Fruit fly (Drosophila melanogaster) whole organism, embryonic: Measurements from ENCODE around the gene vsg.

Source experiments
- Bgb ChIP-seq: fragments of 200-800 bp; sonication (Bioruptor generic); IDR thresholded peaks from 2 replicates; pipeline ENCODE4 v1.3.6; 2022; ENCODE audit warnings: missing biosample characterization, missing genetic modification characterization; ENCODE audit not compliant: partially characterized antibody
- CG1024 ChIP-seq: fragments of 200-800 bp; sonication (Bioruptor generic); IDR thresholded peaks from 2 replicates; pipeline ENCODE4 v1.3.6; 2022; ENCODE audit warnings: missing biosample characterization, missing genetic modification characterization
- CG10366 ChIP-seq: fragments of 200-800 bp; sonication (Bioruptor generic); IDR thresholded peaks from 2 replicates; pipeline ENCODE4 v1.3.6; 2022; ENCODE audit warnings: missing biosample characterization, missing genetic modification characterization
- CG11093 ChIP-seq: fragments of 200-800 bp; sonication (Bioruptor generic); IDR thresholded peaks from 3 replicates; pipeline ENCODE4 v1.3.6; 2022; ENCODE audit warnings: missing biosample characterization, missing genetic modification characterization
- CG12071 ChIP-seq: fragments of 200-800 bp; sonication (Bioruptor generic); optimal IDR thresholded peaks from 3 replicates; lab custom pipeline; 2018; ENCODE audit warnings: missing biosample characterization, mild to moderate bottlenecking, missing genetic modification characterization
- CG14860 ChIP-seq: fragments of 200-800 bp; sonication (Bioruptor generic); IDR thresholded peaks from 3 replicates; pipeline ENCODE4 v1.3.6; 2022; ENCODE audit warnings: missing biosample characterization, missing genetic modification characterization; ENCODE audit not compliant: partially characterized antibody
- CG15011 ChIP-seq: fragments of 200-800 bp; sonication (Bioruptor generic); optimal IDR thresholded peaks from 3 replicates; lab custom pipeline; 2018; ENCODE audit warnings: missing biosample characterization, mild to moderate bottlenecking, missing genetic modification characterization
- CG17385 ChIP-seq: fragments of 200-800 bp; sonication (Bioruptor generic); optimal IDR thresholded peaks from 3 replicates; lab custom pipeline; 2018; ENCODE audit warnings: missing biosample characterization, mild to moderate bottlenecking, missing genetic modification characterization
- CG17568 ChIP-seq: fragments of 200-800 bp; sonication (Bioruptor generic); optimal IDR thresholded peaks from 2 replicates; lab custom pipeline; 2018; ENCODE audit warnings: missing biosample characterization, mild to moderate bottlenecking, missing genetic modification characterization, moderate library complexity
- CG17829 ChIP-seq: fragments of 200-800 bp; optimal IDR thresholded peaks from 2 replicates; lab custom pipeline; 2019; ENCODE audit warnings: missing biosample characterization, mild to moderate bottlenecking, missing genetic modification characterization, moderate library complexity
- CG1832 ChIP-seq: fragments of 200-800 bp; sonication (Bioruptor generic); optimal IDR thresholded peaks from 2 replicates; lab custom pipeline; 2017; ENCODE audit warnings: missing biosample characterization, mild to moderate bottlenecking, missing genetic modification characterization, inconsistent platforms
- CG18764 ChIP-seq: fragments of 200-800 bp; sonication (Bioruptor generic); optimal IDR thresholded peaks from 3 replicates; lab custom pipeline; 2016; ENCODE audit warnings: missing biosample characterization, missing genetic modification characterization
- CG2202 ChIP-seq: fragments of 200-800 bp; sonication (Bioruptor generic); optimal IDR thresholded peaks from 2 replicates; lab custom pipeline; 2018; ENCODE audit warnings: missing biosample characterization, mild to moderate bottlenecking, missing genetic modification characterization
- CG2875 ChIP-seq: fragments of 200-800 bp; sonication (Bioruptor generic); optimal IDR thresholded peaks from 2 replicates; lab custom pipeline; 2017; ENCODE audit warnings: missing biosample characterization, mild to moderate bottlenecking, missing genetic modification characterization, missing genetic modification reagents
- CG31441 ChIP-seq: fragments of 200-800 bp; sonication (Bioruptor generic); IDR thresholded peaks from 2 replicates; pipeline ENCODE4 v1.3.6; 2022; ENCODE audit warnings: missing biosample characterization, missing genetic modification characterization
- CG32772 ChIP-seq: fragments of 200-800 bp; sonication (Bioruptor generic); IDR thresholded peaks from 2 replicates; pipeline ENCODE4 v1.3.6; 2022; ENCODE audit warnings: missing biosample characterization, missing genetic modification characterization
- CG3838 ChIP-seq: fragments of 200-800 bp; sonication (Bioruptor generic); optimal IDR thresholded peaks from 3 replicates; lab custom pipeline; 2016; ENCODE audit warnings: missing biosample characterization, missing genetic modification characterization
- CG6854 ChIP-seq: fragments of 200-800 bp; sonication (Bioruptor generic); optimal IDR thresholded peaks from 3 replicates; lab custom pipeline; 2017; ENCODE audit warnings: missing biosample characterization, mild to moderate bottlenecking, missing genetic modification characterization
- CG9876 ChIP-seq: fragments of 200-800 bp; sonication (Bioruptor generic); optimal IDR thresholded peaks from 2 replicates; lab custom pipeline; 2016; ENCODE audit warnings: missing biosample characterization, missing genetic modification characterization
- CG9932 ChIP-seq: fragments of 200-800 bp; sonication (Bioruptor generic); IDR thresholded peaks from 2 replicates; pipeline ENCODE4 v1.3.6; 2022; ENCODE audit warnings: missing biosample characterization, missing genetic modification characterization
- CHES-1-like ChIP-seq: fragments of 200-800 bp; sonication (Bioruptor generic); optimal IDR thresholded peaks from 2 replicates; lab custom pipeline; 2016; ENCODE audit warnings: missing biosample characterization, missing genetic modification characterization
- CTCF ChIP-seq: fragments of 200-800 bp; sonication (Bioruptor generic); optimal IDR thresholded peaks from 2 replicates; lab custom pipeline; 2017; ENCODE audit warnings: missing biosample characterization, mild to moderate bottlenecking, missing genetic modification characterization, moderate library complexity
- Chrac-16 ChIP-seq: fragments of 200-800 bp; sonication (Bioruptor generic); optimal IDR thresholded peaks from 3 replicates; lab custom pipeline; 2016; ENCODE audit warnings: missing biosample characterization, missing genetic modification characterization
- H2.0 ChIP-seq: fragments of 200-800 bp; sonication (Bioruptor generic); IDR thresholded peaks from 2 replicates; pipeline ENCODE4 v1.3.6; 2022; ENCODE audit warnings: missing biosample characterization, missing genetic modification characterization
- Hr78 ChIP-seq, 2 experiments: fragments of 200-800 bp in 1 of 2; fragments of >200 bp in 1 of 2; sonication (Bioruptor generic) in 1 of 2; optimal IDR thresholded peaks; 2 replicates each; lab custom pipeline; 2017 to 2019; ENCODE audit warnings: missing biosample characterization in 2 of 2, missing genetic modification characterization in 2 of 2, mild to moderate bottlenecking in 1 of 2, moderate library complexity in 1 of 2
- Jarid2 ChIP-seq: fragments of 200-800 bp; sonication (Bioruptor generic); optimal IDR thresholded peaks from 3 replicates; lab custom pipeline; 2017; ENCODE audit warnings: mild to moderate bottlenecking, missing biosample characterization, missing genetic modification reagents, missing genetic modification characterization
- Mad ChIP-seq: fragments of 200-800 bp; sonication (Bioruptor generic); optimal IDR thresholded peaks from 2 replicates; lab custom pipeline; 2016; ENCODE audit warnings: missing biosample characterization, missing genetic modification characterization
- Mes4 ChIP-seq: fragments of 200-800 bp; sonication (Bioruptor generic); optimal IDR thresholded peaks from 2 replicates; lab custom pipeline; 2016; ENCODE audit warnings: missing biosample characterization, missing genetic modification characterization
- NC2β ChIP-seq: fragments of 200-800 bp; sonication (Bioruptor generic); optimal IDR thresholded peaks from 2 replicates; lab custom pipeline; 2016; ENCODE audit warnings: missing biosample characterization, missing genetic modification characterization
- PHDP ChIP-seq: fragments of 200-800 bp; sonication (Bioruptor generic); optimal IDR thresholded peaks from 3 replicates; lab custom pipeline; 2018; ENCODE audit warnings: missing biosample characterization, mild to moderate bottlenecking, missing genetic modification characterization, moderate library complexity
- Pdp1 ChIP-seq, 2 experiments: fragments of 200-800 bp; sonication (Bioruptor generic); optimal IDR thresholded peaks; 3 replicates each; lab custom pipeline; 2016; ENCODE audit warnings: missing biosample characterization in 2 of 2, missing genetic modification characterization in 2 of 2, mild to moderate bottlenecking in 1 of 2, moderate library complexity in 1 of 2
- Rfx ChIP-seq: fragments of 200-800 bp; sonication (Bioruptor generic); IDR thresholded peaks from 2 replicates; pipeline ENCODE4 v1.3.6; 2022; ENCODE audit warnings: missing biosample characterization, missing genetic modification characterization
- Sry-δ ChIP-seq: fragments of 200-800 bp; sonication (Bioruptor generic); optimal IDR thresholded peaks from 2 replicates; lab custom pipeline; 2016; ENCODE audit warnings: missing biosample characterization, missing genetic modification characterization
- YL-1 ChIP-seq: fragments of 200-800 bp; sonication (Bioruptor generic); optimal IDR thresholded peaks from 3 replicates; lab custom pipeline; 2017; ENCODE audit warnings: missing biosample characterization, mild to moderate bottlenecking, missing genetic modification characterization
- ase ChIP-seq: fragments of 200-800 bp; sonication (Bioruptor generic); IDR thresholded peaks from 3 replicates; pipeline ENCODE4 v1.3.6; 2022; ENCODE audit warnings: missing biosample characterization, missing genetic modification characterization
- ato ChIP-seq: fragments of 200-800 bp; sonication (Bioruptor generic); IDR thresholded peaks from 2 replicates; pipeline ENCODE4 v1.3.6; 2022; ENCODE audit warnings: missing biosample characterization, missing genetic modification characterization; ENCODE audit not compliant: partially characterized antibody
- dysf ChIP-seq: fragments of 200-800 bp; sonication (Bioruptor generic); IDR thresholded peaks from 3 replicates; pipeline ENCODE4 v1.3.6; 2022; ENCODE audit warnings: missing biosample characterization, missing genetic modification characterization
- gro ChIP-seq: fragments of 200-800 bp; sonication (Bioruptor generic); optimal IDR thresholded peaks from 2 replicates; lab custom pipeline; 2016; ENCODE audit warnings: missing biosample characterization, missing genetic modification characterization
- hb ChIP-seq: fragments of 200-800 bp; sonication (Bioruptor generic); IDR thresholded peaks from 3 replicates; pipeline ENCODE4 v1.3.6; 2022; ENCODE audit warnings: missing biosample characterization, missing genetic modification characterization; ENCODE audit not compliant: partially characterized antibody
- hth ChIP-seq: fragments of >200 bp; optimal IDR thresholded peaks from 2 replicates; lab custom pipeline; 2017; ENCODE audit warnings: inconsistent platforms
- klu ChIP-seq: fragments of 200-800 bp; sonication (Bioruptor generic); IDR thresholded peaks from 2 replicates; pipeline ENCODE4 v1.3.6; 2022; ENCODE audit warnings: missing biosample characterization, missing genetic modification characterization
- maf-S ChIP-seq: fragments of 200-800 bp; sonication (Bioruptor generic); optimal IDR thresholded peaks from 2 replicates; lab custom pipeline; 2016; ENCODE audit warnings: missing biosample characterization, missing genetic modification characterization
- oc ChIP-seq: fragments of 200-800 bp; sonication (Bioruptor generic); optimal IDR thresholded peaks from 2 replicates; lab custom pipeline; 2018; ENCODE audit warnings: missing biosample characterization, mild to moderate bottlenecking, missing genetic modification characterization, moderate library complexity
- otp ChIP-seq: fragments of 200-800 bp; sonication (Bioruptor generic); IDR thresholded peaks from 3 replicates; pipeline ENCODE4, ENCODE4 v1.3.6; 2022; ENCODE audit warnings: missing biosample characterization, missing genetic modification characterization
- peb ChIP-seq: fragments of 200-800 bp; sonication (Bioruptor generic); IDR thresholded peaks from 2 replicates; pipeline ENCODE4 v1.3.6; 2022; ENCODE audit warnings: missing biosample characterization, missing genetic modification characterization
- pho ChIP-seq: fragments of 200-800 bp; sonication (Bioruptor generic); optimal IDR thresholded peaks from 2 replicates; lab custom pipeline; 2016; ENCODE audit warnings: missing biosample characterization, missing genetic modification characterization
- phol ChIP-seq: fragments of 200-800 bp; sonication (Bioruptor generic); optimal IDR thresholded peaks from 3 replicates; lab custom pipeline; 2018; ENCODE audit warnings: missing biosample characterization, mild to moderate bottlenecking, missing genetic modification characterization, moderate library complexity
- pita ChIP-seq: fragments of 200-800 bp; sonication (Bioruptor generic); optimal IDR thresholded peaks from 2 replicates; lab custom pipeline; 2017; ENCODE audit warnings: missing biosample characterization, mild to moderate bottlenecking, missing genetic modification characterization
- prd ChIP-seq, 3 experiments: fragments of >200 bp in 2 of 3; fragments of 200-800 bp in 1 of 3; sonication (Bioruptor generic) in 1 of 3; optimal IDR thresholded peaks in 2 of 3; IDR thresholded peaks in 1 of 3; 2 replicates in 2 of 3; 3 replicates in 1 of 3; pipeline versions ENCODE4 v1.3.6 to Lab custom; 2017 to 2022; ENCODE audit warnings: missing biosample characterization in 1 of 3, missing genetic modification characterization in 1 of 3
- tio ChIP-seq: fragments of 200-800 bp; sonication (Bioruptor generic); optimal IDR thresholded peaks from 2 replicates; lab custom pipeline; 2017; ENCODE audit warnings: missing biosample characterization, missing genetic modification characterization, inconsistent platforms
- zfh2 ChIP-seq: fragments of 200-800 bp; sonication (Bioruptor generic); optimal IDR thresholded peaks from 2 replicates; lab custom pipeline; 2016; ENCODE audit warnings: missing biosample characterization, missing genetic modification characterization

vsg gene

DNA sequence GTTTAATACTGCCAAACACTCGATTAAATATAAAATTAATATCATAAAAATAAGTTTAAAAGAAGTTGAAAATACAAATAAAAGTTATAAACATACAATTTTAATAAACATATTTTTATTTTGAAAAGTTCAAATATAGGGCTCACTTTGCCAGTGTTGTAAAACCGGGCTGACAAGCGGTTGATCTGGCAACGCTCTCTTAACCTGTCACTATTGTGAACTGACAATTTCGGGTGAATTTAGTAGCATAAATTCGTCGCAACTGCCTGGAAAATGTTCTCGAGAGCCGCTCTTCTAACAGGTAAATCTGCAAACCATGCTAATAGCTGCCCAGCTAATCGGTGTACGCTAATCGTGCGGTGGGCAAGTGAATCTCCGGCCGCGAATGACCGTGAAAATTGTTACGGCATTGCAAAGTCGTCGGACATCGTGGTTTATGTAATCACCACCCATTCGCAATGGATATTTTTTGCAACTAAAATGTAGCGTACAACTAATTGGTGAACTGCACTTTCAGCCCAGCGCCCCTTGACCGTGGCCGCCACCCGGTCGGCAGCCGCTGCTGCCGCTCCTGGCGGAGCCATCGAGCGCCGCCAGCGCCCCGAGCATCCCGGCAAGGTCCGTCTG lies 15.8 kb downstream of the vsg start, which contains the start of gene ATPsynB (continued):
- TF ChIP-seq CG9876 (GFP tag; lab: Kevin White, UChicago) (no peak), CG17385 (no peak), CG2202 (tag; lab: Kevin White, UChicago) (no peak), CG12071 (GFP tag; lab: Kevin White, UChicago) (no peak), prd (optimal IDR thresholded peaks at IDR 0.05; lab: Kevin White, UChicago) (no peak), prd (GFP tag; IDR thresholded peaks at IDR 0.05; lab: Robert Waterston, UW) (no peak), Hr78 (GFP tag; optimal IDR thresholded peaks at IDR 0.05; lab: Kevin White, UChicago) (no peak), PHDP (tag; lab: Kevin White, UChicago) (no peak), CTCF (GFP tag; lab: Kevin White, UChicago) (peak; percentile 46), gro (GFP tag; lab: Kevin White, UChicago) (peak; percentile 19), Rfx (peak; percentile 57), Sry-δ (GFP tag; lab: Kevin White, UChicago) (peak; percentile 25), otp (GFP tag; lab: Robert Waterston, UW) (no peak), maf-S (no peak), Pdp1 (GFP tag; optimal IDR thresholded peaks at IDR 0.05; lab: Kevin White, UChicago) (peak; percentile 3 to 99), CG31441 (no peak), NC2β (peak; percentile 17), zfh2 (GFP tag; lab: Kevin White, UChicago) (peak; percentile 41), oc (tag; lab: Kevin White, UChicago) (no peak), CG1832 (GFP tag; lab: Kevin White, UChicago) (no peak), ase (GFP tag; lab: Robert Waterston, UW) (no peak), CG15011 (no peak), hth (lab: Kevin White, UChicago) (no peak), pita (GFP tag; lab: Kevin White, UChicago) (no peak), Mes4 (GFP tag; lab: Kevin White, UChicago) (no peak), ato (no peak), CHES-1-like (no peak), CG17568 (GFP tag; lab: Kevin White, UChicago) (no peak), pho (GFP tag; lab: Kevin White, UChicago) (peak; percentile 10), CG32772 (no peak), dysf (GFP tag; lab: Robert Waterston, UW) (no peak; the same call in 2 of the 3 replicates), CG3838 (no peak), Jarid2 (GFP tag; lab: Kevin White, UChicago) (no peak), CG18764 (GFP tag; lab: Kevin White, UChicago) (no peak), CG10366 (GFP tag; lab: Robert Waterston, UW) (no peak), YL-1 (GFP tag; lab: Kevin White, UChicago) (peak; percentile 97), phol (peak; percentile 51), CG14860 (GFP tag; lab: Robert Waterston, UW) (no peak), klu (no peak), H2.0 (GFP tag; lab: Robert Waterston, UW) (no peak), peb (GFP tag; lab: Robert Waterston, UW) (no peak), CG1024 (GFP tag; lab: Robert Waterston, UW) (0 out of 2 replicates have a peak, but pooled peaks have one; percentile 9), CG17829 (tag; lab: Kevin White, UChicago) (peak; percentile 39), CG2875 (no peak), CG9932 (GFP tag; lab: Robert Waterston, UW) (peak; percentile 55), CG11093 (no peak), hb (no peak), tio (GFP tag; lab: Kevin White, UChicago) (no peak), CG6854 (no peak), Mad (GFP tag; lab: Kevin White, UChicago) (no peak), Chrac-16 (GFP tag; lab: Kevin White, UChicago) (peak; percentile 9), Bgb (peak; percentile 46; the same call in 1 of the 2 replicates)
